Fruit fly (Drosophila melanogaster): ENCODE data around the gene Ras64B.

Gene Ras64B

dm6 chr3L:4092705-4093257 is 46.1 kb upstream of the Ras64B start, which contains the start of gene CG14990 (continued):
- TF ChIP-seq jumu (GFP tag; optimal IDR thresholded peaks at IDR 0.05), result no peak
- TF ChIP-seq p53 (GFP tag; optimal IDR thresholded peaks at IDR 0.05), result no peak
- TF ChIP-seq CG12769 (tag; optimal IDR thresholded peaks at IDR 0.05), result no peak
- TF ChIP-seq cad (GFP tag; optimal IDR thresholded peaks at IDR 0.05), result no peak
- no peak for TF ChIP-seq CG17568 (GFP tag; optimal IDR thresholded peaks at IDR 0.05)
- TF ChIP-seq cwo (GFP tag; optimal IDR thresholded peaks at IDR 0.05), result no peak
- no peak for TF ChIP-seq trh (GFP tag; optimal IDR thresholded peaks at IDR 0.05)
- no peak for TF ChIP-seq CG17612 (GFP tag; IDR thresholded peaks at IDR 0.05)
- TF ChIP-seq CG8765 (GFP tag; IDR thresholded peaks at IDR 0.05), result no peak
- TF ChIP-seq HmgD (GFP tag; optimal IDR thresholded peaks at IDR 0.05), result peak; percentile 2
- no peak for TF ChIP-seq hbn (GFP tag; IDR thresholded peaks at IDR 0.05; ENCODE audit: partially characterized antibody)
- TF ChIP-seq gfzf (GFP tag; optimal IDR thresholded peaks at IDR 0.05), result no peak
- TF ChIP-seq CG15479 (GFP tag; optimal IDR thresholded peaks at IDR 0.05), result no peak
- TF ChIP-seq CG1603 (tag; optimal IDR thresholded peaks at IDR 0.05), result peak; percentile 45
- no peak for TF ChIP-seq tin (GFP tag; optimal IDR thresholded peaks at IDR 0.05)
- TF ChIP-seq chn (GFP tag; optimal IDR thresholded peaks at IDR 0.05), result no peak
- no peak for TF ChIP-seq caup (GFP tag; optimal IDR thresholded peaks at IDR 0.05; ENCODE audit: severe bottlenecking)
- TF ChIP-seq Stat92E (GFP tag; optimal IDR thresholded peaks at IDR 0.05), result peak in 1 of 3 experiments; percentile 53
- no peak for TF ChIP-seq Oaz (GFP tag; IDR thresholded peaks at IDR 0.05)
- TF ChIP-seq NFAT (GFP tag; IDR thresholded peaks at IDR 0.05), result no peak
- TF ChIP-seq jing (GFP tag; optimal IDR thresholded peaks at IDR 0.05), result no peak
- no peak for TF ChIP-seq lab (GFP tag; optimal IDR thresholded peaks at IDR 0.05)
- TF ChIP-seq PHDP (tag; optimal IDR thresholded peaks at IDR 0.05), result no peak
- no peak for TF ChIP-seq jigr1 (GFP tag; IDR thresholded peaks at IDR 0.05)
- TF ChIP-seq Atf3 (GFP tag; optimal IDR thresholded peaks at IDR 0.05), result no peak
- TF ChIP-seq CG18619 (GFP tag; optimal IDR thresholded peaks at IDR 0.05), result no peak
- TF ChIP-seq CG4730 (GFP tag; IDR thresholded peaks at IDR 0.05), result no peak
- TF ChIP-seq HHEX (GFP tag; optimal IDR thresholded peaks at IDR 0.05), result no peak
- TF ChIP-seq gsb (GFP tag; IDR thresholded peaks at IDR 0.05), result no peak
- no peak for TF ChIP-seq Sry-β (GFP tag; optimal IDR thresholded peaks at IDR 0.05)
- no peak for TF ChIP-seq shn (GFP tag; optimal IDR thresholded peaks at IDR 0.05)
- TF ChIP-seq CG15073 (GFP tag; optimal IDR thresholded peaks at IDR 0.05), result no peak
- no peak for TF ChIP-seq Awh (GFP tag; IDR thresholded peaks at IDR 0.05)
- TF ChIP-seq CG10462 (GFP tag; optimal IDR thresholded peaks at IDR 0.05), result no peak
- TF ChIP-seq grau (tag; optimal IDR thresholded peaks at IDR 0.05), result peak; percentile 11
- TF ChIP-seq CG31441 (GFP tag; IDR thresholded peaks at IDR 0.05), result no peak
- no peak for TF ChIP-seq Hr51 (GFP tag; optimal IDR thresholded peaks at IDR 0.05)
- TF ChIP-seq slp2 (GFP tag; optimal IDR thresholded peaks at IDR 0.05), result no peak
- TF ChIP-seq CG30431 (GFP tag; optimal IDR thresholded peaks at IDR 0.05), result no peak
- no peak for TF ChIP-seq CG10147 (GFP tag; optimal IDR thresholded peaks at IDR 0.05)
- TF ChIP-seq sob (GFP tag; IDR thresholded peaks at IDR 0.05), result peak; percentile 66; the same call in 1 of the 2 replicates
- no peak for TF ChIP-seq seq (GFP tag; IDR thresholded peaks at IDR 0.05)
- no peak for TF ChIP-seq CG6272 (GFP tag; IDR thresholded peaks at IDR 0.05)
- no peak for TF ChIP-seq wek (GFP tag; optimal IDR thresholded peaks at IDR 0.05)
- no peak for TF ChIP-seq CG8281 (tag; optimal IDR thresholded peaks at IDR 0.05)
- no peak for TF ChIP-seq CG10959 (GFP tag; IDR thresholded peaks at IDR 0.05)
- no peak for TF ChIP-seq nom (GFP tag; optimal IDR thresholded peaks at IDR 0.05)
- no peak for TF ChIP-seq CG13424 (tag; optimal IDR thresholded peaks at IDR 0.05)
- TF ChIP-seq CG7786 (GFP tag; optimal IDR thresholded peaks at IDR 0.05), result no peak
- peak; percentile 37; the same call in 1 of the 2 replicates for TF ChIP-seq CG4360 (GFP tag; IDR thresholded peaks at IDR 0.05)

Data from whole organism, embryonic.